Worm (Caenorhabditis elegans) whole organism, L1 larva: ENCODE results near the gene nhr-78.

ENCODE experiments used
- mep-1 ChIP-seq: fragments of 150-350 bp; optimal IDR thresholded peaks from 2 replicates; lab custom pipeline; 2014; ENCODE audit warnings: missing biosample characterization, missing genetic modification characterization
- nhr-47 ChIP-seq: sonication (generic microtip); optimal IDR thresholded peaks from 2 replicates; lab custom pipeline; 2016; ENCODE audit warnings: mild to moderate bottlenecking, missing genetic modification characterization, moderate library complexity, missing compliant biosample characterization
- zag-1 ChIP-seq: fragments of 150-350 bp; optimal IDR thresholded peaks from 2 replicates; lab custom pipeline; 2014; ENCODE audit warnings: missing biosample characterization, missing genetic modification characterization

DNA sequence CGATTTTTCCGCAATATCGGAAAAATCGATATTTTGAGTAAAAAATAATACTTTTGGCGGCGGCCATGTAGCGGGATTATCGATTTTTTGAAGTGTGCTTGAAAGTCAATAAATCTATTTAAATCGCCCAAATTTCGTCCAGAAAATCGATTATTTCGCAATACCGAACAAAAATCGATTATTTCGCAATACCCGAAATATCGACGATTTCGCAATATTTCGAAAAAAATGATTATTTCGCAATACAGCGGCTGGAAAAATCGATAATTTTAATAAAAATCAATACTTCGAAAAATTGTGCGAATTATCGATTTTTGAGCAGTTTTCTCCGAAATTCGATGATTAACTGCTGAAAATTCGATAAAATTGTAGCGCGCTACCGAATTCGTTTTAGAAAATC is 40.4 kb upstream of the nhr-78 start:
- TF ChIP-seq mep-1 (tag; lab: Kevin White, UChicago) = no peak
- no peak for TF ChIP-seq zag-1
- no peak for TF ChIP-seq nhr-47
